Fruit fly (Drosophila melanogaster) whole organism, embryonic: Measurements from ENCODE around the gene CG14669.

Source experiments
- Abd-B ChIP-seq: fragments of 200-800 bp; sonication (Bioruptor generic); optimal IDR thresholded peaks from 2 replicates; lab custom pipeline; 2018; ENCODE audit warnings: missing biosample characterization, mild to moderate bottlenecking, missing genetic modification characterization, moderate library complexity
- CG10147 ChIP-seq: fragments of 200-800 bp; sonication (Bioruptor generic); optimal IDR thresholded peaks from 2 replicates; lab custom pipeline; 2019; ENCODE audit warnings: missing biosample characterization, mild to moderate bottlenecking, missing genetic modification characterization, moderate library complexity
- CG10959 ChIP-seq: fragments of 200-800 bp; sonication (Bioruptor generic); IDR thresholded peaks from 2 replicates; pipeline ENCODE4 v1.3.6; 2022; ENCODE audit warnings: missing biosample characterization, missing genetic modification characterization
- CG11085 ChIP-seq: fragments of 200-800 bp; sonication (Bioruptor generic); IDR thresholded peaks from 2 replicates; pipeline ENCODE4 v1.3.6; 2022; ENCODE audit warnings: missing biosample characterization, missing genetic modification characterization
- CG11456 ChIP-seq: fragments of 200-800 bp; sonication (Bioruptor generic); IDR thresholded peaks from 3 replicates; pipeline ENCODE4 v1.3.6; 2022; ENCODE audit warnings: missing biosample characterization, missing genetic modification characterization
- CG11504 ChIP-seq: fragments of 200-800 bp; sonication (Bioruptor generic); optimal IDR thresholded peaks from 3 replicates; lab custom pipeline; 2019; ENCODE audit warnings: missing biosample characterization, mild to moderate bottlenecking, missing genetic modification characterization, moderate library complexity
- CG12219 ChIP-seq: fragments of 200-800 bp; sonication (Bioruptor generic); optimal IDR thresholded peaks from 3 replicates; lab custom pipeline; 2018; ENCODE audit warnings: missing biosample characterization, mild to moderate bottlenecking, missing genetic modification characterization
- CG14860 ChIP-seq: fragments of 200-800 bp; sonication (Bioruptor generic); IDR thresholded peaks from 3 replicates; pipeline ENCODE4 v1.3.6; 2022; ENCODE audit warnings: missing biosample characterization, missing genetic modification characterization; ENCODE audit not compliant: partially characterized antibody
- CG1647 ChIP-seq: fragments of 200-800 bp; sonication (Bioruptor generic); optimal IDR thresholded peaks from 3 replicates; lab custom pipeline; 2016; ENCODE audit warnings: missing biosample characterization, missing genetic modification characterization
- CG17186 ChIP-seq: fragments of 200-800 bp; sonication (Bioruptor generic); optimal IDR thresholded peaks from 3 replicates; lab custom pipeline; 2017; ENCODE audit warnings: missing biosample characterization, missing genetic modification reagents, missing genetic modification characterization
- CG2116 ChIP-seq: fragments of 200-800 bp; sonication (Bioruptor generic); optimal IDR thresholded peaks from 3 replicates; lab custom pipeline; 2018; ENCODE audit warnings: missing biosample characterization, mild to moderate bottlenecking, missing genetic modification characterization
- CG2678 ChIP-seq: fragments of 200-800 bp; sonication (Bioruptor generic); optimal IDR thresholded peaks from 3 replicates; lab custom pipeline; 2019; ENCODE audit warnings: missing biosample characterization, mild to moderate bottlenecking, missing genetic modification characterization, moderate library complexity
- CG9727 ChIP-seq: fragments of 200-800 bp; sonication (Bioruptor generic); optimal IDR thresholded peaks from 3 replicates; lab custom pipeline; 2017; ENCODE audit warnings: missing biosample characterization, mild to moderate bottlenecking, missing genetic modification characterization
- CG9797 ChIP-seq: fragments of 200-800 bp; sonication (Bioruptor generic); optimal IDR thresholded peaks from 3 replicates; lab custom pipeline; 2018; ENCODE audit warnings: missing biosample characterization, mild to moderate bottlenecking, missing genetic modification characterization
- CG9817 ChIP-seq: fragments of 200-800 bp; sonication (Bioruptor generic); optimal IDR thresholded peaks from 2 replicates; lab custom pipeline; 2018; ENCODE audit warnings: missing biosample characterization, mild to moderate bottlenecking, missing genetic modification characterization, moderate library complexity
- Dll ChIP-seq: fragments of 200-800 bp; sonication (Bioruptor generic); IDR thresholded peaks from 4 replicates; pipeline ENCODE4 v1.3.6; 2022; ENCODE audit warnings: missing biosample characterization, missing genetic modification characterization; ENCODE audit not compliant: partially characterized antibody
- Elba2 ChIP-seq: fragments of 200-800 bp; sonication (Bioruptor generic); optimal IDR thresholded peaks from 3 replicates; lab custom pipeline; 2016; ENCODE audit warnings: missing biosample characterization, missing genetic modification characterization
- Ets97D ChIP-seq: fragments of 200-800 bp; sonication (Bioruptor generic); optimal IDR thresholded peaks from 3 replicates; lab custom pipeline; 2016; ENCODE audit warnings: missing biosample characterization, missing genetic modification characterization
- Fer1 ChIP-seq: fragments of 200-800 bp; sonication (Bioruptor generic); optimal IDR thresholded peaks from 2 replicates; lab custom pipeline; 2017; ENCODE audit warnings: missing biosample characterization, mild to moderate bottlenecking, missing genetic modification characterization
- Fer3 ChIP-seq: fragments of 200-800 bp; sonication (Bioruptor generic); optimal IDR thresholded peaks from 2 replicates; lab custom pipeline; 2018; ENCODE audit warnings: missing biosample characterization, mild to moderate bottlenecking, missing genetic modification characterization, moderate library complexity
- GATAe ChIP-seq: fragments of 200-800 bp; sonication (Bioruptor generic); conservative IDR thresholded peaks from 2 replicates; pipeline ENCODE4 v1.3.6; 2022; ENCODE audit warnings: missing biosample characterization, missing genetic modification characterization
- Nf-YA ChIP-seq: fragments of 200-800 bp; sonication (Bioruptor generic); IDR thresholded peaks from 2 replicates; pipeline ENCODE4 v1.3.6; 2022; ENCODE audit warnings: missing biosample characterization, missing genetic modification characterization
- Optix ChIP-seq: fragments of 200-800 bp; sonication (Bioruptor generic); IDR thresholded peaks from 3 replicates; pipeline ENCODE4 v1.3.6; 2022; ENCODE audit warnings: missing biosample characterization, missing genetic modification characterization
- Poxn ChIP-seq: fragments of 200-800 bp; sonication (Bioruptor generic); IDR thresholded peaks from 2 replicates; pipeline ENCODE4 v1.3.6; 2022; ENCODE audit warnings: missing biosample characterization, missing genetic modification characterization
- Six4 ChIP-seq: fragments of 200-800 bp; sonication (Bioruptor generic); optimal IDR thresholded peaks from 2 replicates; lab custom pipeline; 2016; ENCODE audit warnings: missing biosample characterization, missing genetic modification characterization
- Stat92E ChIP-seq, 3 experiments: fragments of >200 bp in 2 of 3; fragments of 200-800 bp in 1 of 3; sonication (Bioruptor generic) in 1 of 3; optimal IDR thresholded peaks; 2 replicates each; lab custom pipeline; 2017 to 2019; ENCODE audit warnings: missing biosample characterization in 3 of 3, missing genetic modification characterization in 3 of 3, mild to moderate bottlenecking in 1 of 3, moderate library complexity in 1 of 3
- Trl ChIP-seq, 3 experiments: fragments of >200 bp in 2 of 3; fragments of 200-800 bp in 1 of 3; sonication (Bioruptor generic) in 1 of 3; optimal IDR thresholded peaks; 2 replicates in 1 of 3; 3 replicates in 2 of 3; lab custom pipeline; 2016 to 2017; ENCODE audit warnings: missing biosample characterization in 1 of 3, missing genetic modification characterization in 1 of 3
- chn ChIP-seq: fragments of 200-800 bp; sonication (Bioruptor generic); optimal IDR thresholded peaks from 2 replicates; lab custom pipeline; 2016; ENCODE audit warnings: missing biosample characterization, missing genetic modification characterization
- cwo ChIP-seq: fragments of 200-800 bp; sonication (Bioruptor generic); optimal IDR thresholded peaks from 3 replicates; lab custom pipeline; 2017; ENCODE audit warnings: missing biosample characterization, missing genetic modification characterization, mild to moderate bottlenecking, moderate library complexity, missing genetic modification reagents
- emc ChIP-seq: fragments of 200-800 bp; sonication (Bioruptor generic); optimal IDR thresholded peaks from 2 replicates; lab custom pipeline; 2016; ENCODE audit warnings: missing biosample characterization, missing genetic modification characterization
- esg ChIP-seq: fragments of 200-800 bp; sonication (Bioruptor generic); conservative IDR thresholded peaks from 2 replicates; pipeline ENCODE4 v1.3.6; 2022; ENCODE audit warnings: missing biosample characterization, missing genetic modification characterization
- fru ChIP-seq: fragments of >200 bp; optimal IDR thresholded peaks from 2 replicates; lab custom pipeline; 2017
- ftz-f1 ChIP-seq: fragments of 200-800 bp; sonication (Bioruptor generic); optimal IDR thresholded peaks from 2 replicates; lab custom pipeline; 2016; ENCODE audit warnings: missing biosample characterization, missing genetic modification characterization
- gem ChIP-seq: fragments of 200-800 bp; sonication (Bioruptor generic); optimal IDR thresholded peaks from 2 replicates; lab custom pipeline; 2019; ENCODE audit warnings: missing biosample characterization, mild to moderate bottlenecking, missing genetic modification characterization, moderate library complexity
- gfzf ChIP-seq: fragments of 200-800 bp; sonication (Bioruptor generic); optimal IDR thresholded peaks from 2 replicates; lab custom pipeline; 2016; ENCODE audit warnings: missing biosample characterization, mild to moderate bottlenecking, missing genetic modification characterization, moderate library complexity
- lola ChIP-seq, 3 experiments: fragments of >200 bp in 2 of 3; fragments of 200-800 bp in 1 of 3; sonication (Bioruptor generic) in 1 of 3; optimal IDR thresholded peaks; 2 replicates each; lab custom pipeline; 2017 to 2019; ENCODE audit warnings: missing biosample characterization in 3 of 3, missing genetic modification characterization in 3 of 3, mild to moderate bottlenecking in 1 of 3, moderate library complexity in 1 of 3
- luna ChIP-seq: fragments of 200-800 bp; sonication (Bioruptor generic); optimal IDR thresholded peaks from 2 replicates; lab custom pipeline; 2016; ENCODE audit warnings: missing biosample characterization, missing genetic modification characterization
- odd ChIP-seq: fragments of 200-800 bp; sonication (Bioruptor generic); optimal IDR thresholded peaks from 2 replicates; lab custom pipeline; 2017; ENCODE audit warnings: missing biosample characterization, mild to moderate bottlenecking, missing genetic modification characterization
- otp ChIP-seq: fragments of 200-800 bp; sonication (Bioruptor generic); IDR thresholded peaks from 3 replicates; pipeline ENCODE4, ENCODE4 v1.3.6; 2022; ENCODE audit warnings: missing biosample characterization, missing genetic modification characterization
- pan ChIP-seq, 4 experiments: fragments of >200 bp in 3 of 4; fragments of 200-800 bp in 1 of 4; sonication (Bioruptor generic) in 1 of 4; optimal IDR thresholded peaks in 3 of 4; IDR thresholded peaks in 1 of 4; 2 replicates each; pipeline versions ENCODE4 v1.3.6 to Lab custom; 2017 to 2022; ENCODE audit warnings: missing biosample characterization in 2 of 4, missing genetic modification characterization in 2 of 4, mixed read lengths in 1 of 4
- row ChIP-seq: fragments of 200-800 bp; sonication (Bioruptor generic); IDR thresholded peaks from 3 replicates; pipeline ENCODE4 v1.3.6; 2022; ENCODE audit warnings: missing biosample characterization, missing genetic modification characterization
- sc ChIP-seq, 3 experiments: fragments of >200 bp in 2 of 3; fragments of 200-800 bp in 1 of 3; sonication (Bioruptor generic) in 1 of 3; optimal IDR thresholded peaks; 2 replicates in 2 of 3; 3 replicates in 1 of 3; lab custom pipeline; 2017; ENCODE audit warnings: mild to moderate bottlenecking in 1 of 3, missing biosample characterization in 1 of 3, missing genetic modification characterization in 1 of 3, missing genetic modification reagents in 1 of 3
- slbo ChIP-seq: fragments of 200-800 bp; sonication (Bioruptor generic); IDR thresholded peaks from 2 replicates; pipeline ENCODE4 v1.3.6; 2022; ENCODE audit warnings: missing biosample characterization, missing genetic modification characterization
- stwl ChIP-seq: fragments of 200-800 bp; sonication (Bioruptor generic); optimal IDR thresholded peaks from 3 replicates; lab custom pipeline; 2018; ENCODE audit warnings: missing biosample characterization, mild to moderate bottlenecking, missing genetic modification characterization, moderate library complexity
- tll ChIP-seq, 2 experiments: fragments of 200-800 bp in 1 of 2; fragments of >200 bp in 1 of 2; sonication (Bioruptor generic) in 1 of 2; optimal IDR thresholded peaks; 2 replicates each; lab custom pipeline; 2017 to 2019; ENCODE audit warnings: missing biosample characterization in 2 of 2, missing genetic modification characterization in 2 of 2, mild to moderate bottlenecking in 1 of 2, moderate library complexity in 1 of 2
- tna ChIP-seq: fragments of 200-800 bp; sonication (Bioruptor generic); IDR thresholded peaks from 2 replicates; pipeline ENCODE4 v1.3.6; 2022; ENCODE audit warnings: missing biosample characterization, missing genetic modification characterization; ENCODE audit not compliant: partially characterized antibody
- vnd ChIP-seq: fragments of 200-800 bp; sonication (Bioruptor generic); IDR thresholded peaks from 3 replicates; pipeline ENCODE4 v1.3.6; 2022; ENCODE audit warnings: missing biosample characterization, missing genetic modification characterization; ENCODE audit not compliant: partially characterized antibody

Gene CG14669

DNA sequence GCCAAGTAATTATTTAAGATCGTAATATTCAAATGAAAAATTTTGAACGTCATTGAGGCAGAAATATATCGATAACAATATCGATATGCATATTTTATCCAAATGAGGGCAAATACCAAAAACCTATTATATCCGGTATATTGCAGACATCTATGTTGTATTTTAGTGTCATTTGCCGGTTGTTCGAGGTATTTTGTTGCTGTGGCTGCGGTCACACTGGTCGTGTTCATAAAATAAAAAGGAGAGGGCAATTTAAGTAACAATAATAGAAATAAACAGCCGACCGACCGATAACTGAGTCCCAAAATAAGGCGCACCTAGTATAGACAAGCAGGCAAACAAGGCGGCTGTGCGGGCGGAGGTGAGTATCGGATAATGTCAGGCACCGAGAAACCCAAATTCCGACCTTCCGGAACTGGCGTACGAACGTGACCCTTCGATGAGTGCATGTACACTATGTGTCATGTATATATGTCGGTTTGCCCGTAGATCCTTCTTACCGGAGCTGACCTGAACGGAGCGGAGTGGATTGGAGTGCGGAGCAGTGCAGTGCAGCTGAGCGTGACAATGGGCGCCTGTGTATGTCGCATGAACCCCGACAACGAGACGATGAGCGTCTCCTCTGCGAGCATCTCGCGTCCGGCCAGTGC, 20.5 kb upstream of the CG14669 start, which contains the start of gene CG1172 (continued):
- TF ChIP-seq Stat92E (GFP tag; optimal IDR thresholded peaks at IDR 0.05; lab: Kevin White, UChicago): peak in 1 of 3 experiments; percentile 43
- no peak for TF ChIP-seq CG11504 (tag; lab: Kevin White, UChicago)
- TF ChIP-seq GATAe (GFP tag; lab: Robert Waterston, UW): no peak
- TF ChIP-seq vnd (GFP tag; lab: Robert Waterston, UW): peak; percentile 52; the same call in 2 of the 3 replicates
- no peak for TF ChIP-seq fru (lab: Kevin White, UChicago)
- TF ChIP-seq Dll (GFP tag; lab: Robert Waterston, UW): peak; percentile 84
- TF ChIP-seq row (GFP tag; lab: Robert Waterston, UW): no peak; the same call in 2 of the 3 replicates
- TF ChIP-seq Fer1: no peak
- peak; percentile 40 for TF ChIP-seq Abd-B (GFP tag; lab: Kevin White, UChicago)
- no peak for TF ChIP-seq CG1647 (GFP tag; lab: Kevin White, UChicago)
- no peak for TF ChIP-seq CG11456 (GFP tag; lab: Robert Waterston, UW)
- TF ChIP-seq esg (GFP tag; lab: Robert Waterston, UW): no peak
- no peak for TF ChIP-seq Elba2 (GFP tag; lab: Kevin White, UChicago)
- TF ChIP-seq Six4 (GFP tag; lab: Kevin White, UChicago): no peak
- TF ChIP-seq ftz-f1 (GFP tag; lab: Kevin White, UChicago): peak; percentile 47
- TF ChIP-seq luna (GFP tag; lab: Kevin White, UChicago): no peak
- TF ChIP-seq CG10959 (GFP tag; lab: Robert Waterston, UW): no peak
- TF ChIP-seq CG9817: no peak
- peak; percentile 1 for TF ChIP-seq CG17186 (GFP tag; lab: Kevin White, UChicago)
- no peak for TF ChIP-seq sc (optimal IDR thresholded peaks at IDR 0.05; lab: Kevin White, UChicago)
- TF ChIP-seq sc (GFP tag; optimal IDR thresholded peaks at IDR 0.05; lab: Kevin White, UChicago): no peak
- no peak for TF ChIP-seq otp
- no peak for TF ChIP-seq gem
- TF ChIP-seq CG11085 (GFP tag; lab: Robert Waterston, UW): no peak
- TF ChIP-seq Fer3 (tag; lab: Kevin White, UChicago): peak; percentile 33
- peak; percentile 93 for TF ChIP-seq Ets97D (GFP tag; lab: Kevin White, UChicago)
- TF ChIP-seq lola (GFP tag; optimal IDR thresholded peaks at IDR 0.05; lab: Kevin White, UChicago): no peak
- TF ChIP-seq Nf-YA (GFP tag; lab: Robert Waterston, UW): no peak
- TF ChIP-seq CG10147 (GFP tag; lab: Kevin White, UChicago): no peak
- no peak for TF ChIP-seq pan (optimal IDR thresholded peaks at IDR 0.05; lab: Kevin White, UChicago)
- no peak for TF ChIP-seq pan (GFP tag; optimal IDR thresholded peaks at IDR 0.05 in 1 of 2, IDR thresholded peaks at IDR 0.05 in 1 of 2)
- no peak for TF ChIP-seq emc (GFP tag; lab: Kevin White, UChicago)
- TF ChIP-seq CG2678 (tag; lab: Kevin White, UChicago): no peak
- no peak; the same call in 1 of the 2 replicates for TF ChIP-seq tna (GFP tag; lab: Robert Waterston, UW)
- TF ChIP-seq Trl (optimal IDR thresholded peaks at IDR 0.05; lab: Kevin White, UChicago): no peak
- no peak for TF ChIP-seq Trl (GFP tag; optimal IDR thresholded peaks at IDR 0.05; lab: Kevin White, UChicago)
- TF ChIP-seq tll (GFP tag; optimal IDR thresholded peaks at IDR 0.05; lab: Kevin White, UChicago): no peak
- TF ChIP-seq Optix (GFP tag; lab: Robert Waterston, UW): no peak
- TF ChIP-seq cwo (GFP tag; lab: Kevin White, UChicago): no peak
- no peak for TF ChIP-seq chn
- TF ChIP-seq slbo (GFP tag; lab: Robert Waterston, UW): no peak
- TF ChIP-seq CG2116 (GFP tag; lab: Kevin White, UChicago): peak; percentile 73
- peak; percentile 96 for TF ChIP-seq stwl
- no peak for TF ChIP-seq Poxn (GFP tag; lab: Robert Waterston, UW)
- TF ChIP-seq CG14860 (GFP tag; lab: Robert Waterston, UW): peak; percentile 28; the same call in 1 of the 3 replicates
- TF ChIP-seq CG9727 (GFP tag; lab: Kevin White, UChicago): no peak
- TF ChIP-seq CG9797 (GFP tag; lab: Kevin White, UChicago): peak; percentile 85
- peak; percentile 95 for TF ChIP-seq gfzf (GFP tag; lab: Kevin White, UChicago)
- TF ChIP-seq CG12219 (GFP tag; lab: Kevin White, UChicago): no peak
- no peak for TF ChIP-seq odd (GFP tag; lab: Kevin White, UChicago)
